Fruit fly (Drosophila melanogaster) whole organism, embryonic: ENCODE measurements around the gene CG43121.

Experiments used
- Antp ChIP-seq: fragments of 200-800 bp; sonication (Bioruptor generic); optimal IDR thresholded peaks from 3 replicates; lab custom pipeline; 2016; ENCODE audit warnings: missing biosample characterization, missing genetic modification characterization
- Bteb2 ChIP-seq: fragments of 200-800 bp; sonication (Bioruptor generic); optimal IDR thresholded peaks from 2 replicates; lab custom pipeline; 2016; ENCODE audit warnings: missing biosample characterization, missing genetic modification characterization
- CG11696 ChIP-seq: fragments of 200-800 bp; sonication (Bioruptor generic); IDR thresholded peaks from 2 replicates; pipeline ENCODE4 v1.3.6; 2022; ENCODE audit warnings: missing biosample characterization, missing genetic modification characterization
- CG12219 ChIP-seq: fragments of 200-800 bp; sonication (Bioruptor generic); optimal IDR thresholded peaks from 3 replicates; lab custom pipeline; 2018; ENCODE audit warnings: missing biosample characterization, mild to moderate bottlenecking, missing genetic modification characterization
- CG13123 ChIP-seq: fragments of 200-800 bp; sonication (Bioruptor generic); optimal IDR thresholded peaks from 2 replicates; lab custom pipeline; 2016; ENCODE audit warnings: missing biosample characterization, missing genetic modification characterization
- CG13287 ChIP-seq: fragments of 200-800 bp; sonication (Bioruptor generic); IDR thresholded peaks from 2 replicates; pipeline ENCODE4 v1.3.6; 2022; ENCODE audit warnings: missing biosample characterization, missing genetic modification characterization; ENCODE audit not compliant: partially characterized antibody
- CG15073 ChIP-seq: fragments of 200-800 bp; sonication (Bioruptor generic); optimal IDR thresholded peaks from 2 replicates; lab custom pipeline; 2016; ENCODE audit warnings: missing biosample characterization, missing genetic modification characterization
- CG2199 ChIP-seq: fragments of 200-800 bp; sonication (Bioruptor generic); IDR thresholded peaks from 3 replicates; pipeline ENCODE4 v1.3.6; 2022; ENCODE audit warnings: missing biosample characterization, missing genetic modification characterization
- CG2712 ChIP-seq: fragments of 200-800 bp; optimal IDR thresholded peaks from 3 replicates; lab custom pipeline; 2019; ENCODE audit warnings: missing biosample characterization, mild to moderate bottlenecking, missing genetic modification characterization, moderate library complexity
- CG3281 ChIP-seq: fragments of 200-800 bp; sonication (Bioruptor generic); optimal IDR thresholded peaks from 3 replicates; lab custom pipeline; 2017; ENCODE audit warnings: missing biosample characterization, mild to moderate bottlenecking, missing genetic modification characterization
- CG3726 ChIP-seq: fragments of 200-800 bp; sonication (Bioruptor generic); IDR thresholded peaks from 3 replicates; pipeline ENCODE4, ENCODE4 v1.3.6; 2022; ENCODE audit warnings: missing biosample characterization, missing genetic modification characterization
- CG4404 ChIP-seq: fragments of 200-800 bp; sonication (Bioruptor generic); IDR thresholded peaks from 2 replicates; pipeline ENCODE4 v1.3.6; 2022; ENCODE audit warnings: missing biosample characterization, missing genetic modification characterization
- CG4424 ChIP-seq: fragments of 200-800 bp; sonication (Bioruptor generic); optimal IDR thresholded peaks from 3 replicates; lab custom pipeline; 2016; ENCODE audit warnings: missing biosample characterization, missing genetic modification characterization
- CG9437 ChIP-seq: fragments of 200-800 bp; sonication (Bioruptor generic); optimal IDR thresholded peaks from 2 replicates; lab custom pipeline; 2018; ENCODE audit warnings: missing biosample characterization, mild to moderate bottlenecking, missing genetic modification characterization
- D ChIP-seq, 2 experiments: fragments of 200-800 bp in 1 of 2; fragments of >200 bp in 1 of 2; sonication (Bioruptor generic) in 1 of 2; optimal IDR thresholded peaks; 2 replicates in 1 of 2; 3 replicates in 1 of 2; lab custom pipeline; 2017; ENCODE audit warnings: mild to moderate bottlenecking in 1 of 2, missing biosample characterization in 1 of 2, missing genetic modification characterization in 1 of 2, missing genetic modification reagents in 1 of 2
- Dad ChIP-seq: fragments of 200-800 bp; sonication (Bioruptor generic); optimal IDR thresholded peaks from 3 replicates; lab custom pipeline; 2016; ENCODE audit warnings: missing biosample characterization, missing genetic modification characterization
- Dip2 ChIP-seq: fragments of 200-800 bp; sonication (Bioruptor generic); IDR thresholded peaks from 2 replicates; pipeline ENCODE4 v1.3.6; 2022; ENCODE audit warnings: missing biosample characterization, missing genetic modification characterization
- Doc3 ChIP-seq: fragments of 200-800 bp; sonication (Bioruptor generic); IDR thresholded peaks from 3 replicates; pipeline ENCODE4 v1.3.6; 2022; ENCODE audit warnings: missing biosample characterization, missing genetic modification characterization; ENCODE audit not compliant: partially characterized antibody
- Dref ChIP-seq: fragments of 200-800 bp; sonication (Bioruptor generic); IDR thresholded peaks from 2 replicates; pipeline ENCODE4 v1.3.6; 2022; ENCODE audit warnings: missing biosample characterization, missing genetic modification characterization
- Elba2 ChIP-seq: fragments of 200-800 bp; sonication (Bioruptor generic); optimal IDR thresholded peaks from 3 replicates; lab custom pipeline; 2016; ENCODE audit warnings: missing biosample characterization, missing genetic modification characterization
- Fer1 ChIP-seq: fragments of 200-800 bp; sonication (Bioruptor generic); optimal IDR thresholded peaks from 2 replicates; lab custom pipeline; 2017; ENCODE audit warnings: missing biosample characterization, mild to moderate bottlenecking, missing genetic modification characterization
- H2.0 ChIP-seq: fragments of 200-800 bp; sonication (Bioruptor generic); IDR thresholded peaks from 2 replicates; pipeline ENCODE4 v1.3.6; 2022; ENCODE audit warnings: missing biosample characterization, missing genetic modification characterization
- HLHmδ ChIP-seq: fragments of 200-800 bp; sonication (Bioruptor generic); optimal IDR thresholded peaks from 2 replicates; lab custom pipeline; 2018; ENCODE audit warnings: missing biosample characterization, mild to moderate bottlenecking, missing genetic modification characterization, moderate library complexity
- Kr ChIP-seq: fragments of 200-800 bp; sonication (Bioruptor generic); optimal IDR thresholded peaks from 2 replicates; lab custom pipeline; 2017; ENCODE audit warnings: missing biosample characterization, mild to moderate bottlenecking, missing genetic modification characterization
- NFAT ChIP-seq: fragments of 200-800 bp; sonication (Bioruptor generic); IDR thresholded peaks from 2 replicates; pipeline ENCODE4 v1.3.6; 2022; ENCODE audit warnings: missing biosample characterization, missing genetic modification characterization
- Neu2 ChIP-seq: fragments of 200-800 bp; sonication (Bioruptor generic); optimal IDR thresholded peaks from 3 replicates; lab custom pipeline; 2016; ENCODE audit warnings: missing biosample characterization, missing genetic modification characterization, borderline replicate concordance
- Six4 ChIP-seq: fragments of 200-800 bp; sonication (Bioruptor generic); optimal IDR thresholded peaks from 2 replicates; lab custom pipeline; 2016; ENCODE audit warnings: missing biosample characterization, missing genetic modification characterization
- Spps ChIP-seq: fragments of 200-800 bp; sonication (Bioruptor generic); optimal IDR thresholded peaks from 2 replicates; lab custom pipeline; 2018; ENCODE audit warnings: missing biosample characterization, mild to moderate bottlenecking, missing genetic modification characterization
- amos ChIP-seq: fragments of 200-800 bp; sonication (Bioruptor generic); IDR thresholded peaks from 2 replicates; pipeline ENCODE4 v1.3.6; 2022; ENCODE audit warnings: missing biosample characterization, missing genetic modification characterization; ENCODE audit not compliant: partially characterized antibody
- cato ChIP-seq: fragments of 200-800 bp; sonication (Bioruptor generic); optimal IDR thresholded peaks from 2 replicates; lab custom pipeline; 2016; ENCODE audit warnings: missing biosample characterization, missing genetic modification characterization, borderline replicate concordance
- chif ChIP-seq, 2 experiments: fragments of 200-800 bp; sonication (Bioruptor generic); optimal IDR thresholded peaks; 3 replicates each; lab custom pipeline; 2016; ENCODE audit warnings: missing biosample characterization in 2 of 2, missing genetic modification characterization in 2 of 2
- chinmo ChIP-seq: fragments of 200-800 bp; sonication (Bioruptor generic); IDR thresholded peaks from 4 replicates; pipeline ENCODE4 v1.3.6; 2022; ENCODE audit warnings: missing biosample characterization, missing genetic modification characterization; ENCODE audit not compliant: partially characterized antibody
- crp ChIP-seq, 2 experiments: fragments of 200-800 bp; sonication (Bioruptor generic); optimal IDR thresholded peaks; 2 replicates in 1 of 2; 3 replicates in 1 of 2; lab custom pipeline; 2017; ENCODE audit warnings: missing biosample characterization in 2 of 2, missing genetic modification characterization in 2 of 2, mild to moderate bottlenecking in 1 of 2, moderate library complexity in 1 of 2
- cwo ChIP-seq: fragments of 200-800 bp; sonication (Bioruptor generic); optimal IDR thresholded peaks from 3 replicates; lab custom pipeline; 2017; ENCODE audit warnings: missing biosample characterization, missing genetic modification characterization, mild to moderate bottlenecking, moderate library complexity, missing genetic modification reagents
- dan ChIP-seq: fragments of 200-800 bp; sonication (Bioruptor generic); IDR thresholded peaks from 2 replicates; pipeline ENCODE4 v1.3.6; 2022; ENCODE audit warnings: missing biosample characterization, missing genetic modification characterization
- dm ChIP-seq: fragments of 200-800 bp; sonication (Bioruptor generic); optimal IDR thresholded peaks from 3 replicates; lab custom pipeline; 2016; ENCODE audit warnings: missing biosample characterization, missing genetic modification characterization
- exex ChIP-seq: fragments of 200-800 bp; sonication (Bioruptor generic); optimal IDR thresholded peaks from 4 replicates; lab custom pipeline; 2018; ENCODE audit warnings: missing biosample characterization, mild to moderate bottlenecking, missing genetic modification characterization, moderate library complexity
- gce ChIP-seq: fragments of 200-800 bp; sonication (Bioruptor generic); IDR thresholded peaks from 3 replicates; pipeline ENCODE4 v1.3.6; 2022; ENCODE audit warnings: missing biosample characterization, missing genetic modification characterization
- ind ChIP-seq: fragments of 200-800 bp; sonication (Bioruptor generic); optimal IDR thresholded peaks from 3 replicates; lab custom pipeline; 2016; ENCODE audit warnings: missing biosample characterization, missing genetic modification characterization
- lola ChIP-seq, 3 experiments: fragments of >200 bp in 2 of 3; fragments of 200-800 bp in 1 of 3; sonication (Bioruptor generic) in 1 of 3; optimal IDR thresholded peaks; 2 replicates each; lab custom pipeline; 2017 to 2019; ENCODE audit warnings: missing biosample characterization in 3 of 3, missing genetic modification characterization in 3 of 3, mild to moderate bottlenecking in 1 of 3, moderate library complexity in 1 of 3
- nerfin-1 ChIP-seq: fragments of 200-800 bp; sonication (Bioruptor generic); optimal IDR thresholded peaks from 3 replicates; lab custom pipeline; 2019; ENCODE audit warnings: missing biosample characterization, mild to moderate bottlenecking, missing genetic modification characterization, moderate library complexity
- row ChIP-seq: fragments of 200-800 bp; sonication (Bioruptor generic); IDR thresholded peaks from 3 replicates; pipeline ENCODE4 v1.3.6; 2022; ENCODE audit warnings: missing biosample characterization, missing genetic modification characterization
- sd ChIP-seq: fragments of 200-800 bp; sonication (Bioruptor generic); optimal IDR thresholded peaks from 3 replicates; lab custom pipeline; 2018; ENCODE audit warnings: missing biosample characterization, mild to moderate bottlenecking, missing genetic modification characterization, moderate library complexity
- sob ChIP-seq: fragments of 200-800 bp; sonication (Bioruptor generic); IDR thresholded peaks from 2 replicates; pipeline ENCODE4 v1.3.6; 2022; ENCODE audit warnings: missing biosample characterization, missing genetic modification characterization
- tll ChIP-seq, 2 experiments: fragments of 200-800 bp in 1 of 2; fragments of >200 bp in 1 of 2; sonication (Bioruptor generic) in 1 of 2; optimal IDR thresholded peaks; 2 replicates each; lab custom pipeline; 2017 to 2019; ENCODE audit warnings: missing biosample characterization in 2 of 2, missing genetic modification characterization in 2 of 2, mild to moderate bottlenecking in 1 of 2, moderate library complexity in 1 of 2
- unc-4 ChIP-seq: fragments of 200-800 bp; sonication (Bioruptor generic); IDR thresholded peaks from 2 replicates; pipeline ENCODE4 v1.3.6; 2022; ENCODE audit warnings: missing biosample characterization, missing genetic modification characterization; ENCODE audit not compliant: partially characterized antibody
- unpg ChIP-seq: fragments of 200-800 bp; sonication (Bioruptor generic); optimal IDR thresholded peaks from 3 replicates; lab custom pipeline; 2018; ENCODE audit warnings: missing biosample characterization, mild to moderate bottlenecking, missing genetic modification characterization, moderate library complexity
- vfl ChIP-seq: fragments of 200-800 bp; sonication (Bioruptor generic); optimal IDR thresholded peaks from 2 replicates; lab custom pipeline; 2016; ENCODE audit warnings: missing biosample characterization, missing genetic modification characterization

CG43121 gene

dm6 chr3L:14634773-14635563 lies 37.3 kb downstream of the CG43121 start (continued):
- TF ChIP-seq CG13287 (GFP tag; lab: Robert Waterston, UW), result no peak
- TF ChIP-seq row (GFP tag; lab: Robert Waterston, UW), result peak; percentile 59
- TF ChIP-seq Doc3 (GFP tag; lab: Robert Waterston, UW), result no peak
- TF ChIP-seq CG3726, result no peak
- no peak for TF ChIP-seq Dref (GFP tag; lab: Robert Waterston, UW)
- TF ChIP-seq Neu2, result no peak
- peak; percentile 27 for TF ChIP-seq cwo (GFP tag; lab: Kevin White, UChicago)
- TF ChIP-seq Six4 (GFP tag; lab: Kevin White, UChicago), result peak; percentile 72
- TF ChIP-seq CG11696 (GFP tag; lab: Robert Waterston, UW), result no peak
- peak; percentile 83 for TF ChIP-seq sd (tag; lab: Kevin White, UChicago)
- no peak for TF ChIP-seq NFAT (GFP tag; lab: Robert Waterston, UW)
- peak; percentile 73 for TF ChIP-seq unpg (GFP tag; lab: Kevin White, UChicago)
- peak; percentile 87; the same call in 2 of the 3 replicates for TF ChIP-seq CG2199 (GFP tag; lab: Robert Waterston, UW)
- no peak for TF ChIP-seq unc-4 (GFP tag; lab: Robert Waterston, UW)
- TF ChIP-seq D (optimal IDR thresholded peaks at IDR 0.05; lab: Kevin White, UChicago), result no peak
- peak; percentile 83 for TF ChIP-seq D (GFP tag; optimal IDR thresholded peaks at IDR 0.05; lab: Kevin White, UChicago)
- no peak for TF ChIP-seq gce (GFP tag; lab: Robert Waterston, UW)
- no peak for TF ChIP-seq amos
- TF ChIP-seq Dip2 (GFP tag; lab: Robert Waterston, UW), result no peak
- TF ChIP-seq chinmo, result no peak
- TF ChIP-seq vfl (GFP tag; lab: Kevin White, UChicago), result no peak
- TF ChIP-seq CG4424 (GFP tag; lab: Kevin White, UChicago), result peak; percentile 79
- peak in 1 of 2 experiments; percentile 44 for TF ChIP-seq chif (GFP tag; optimal IDR thresholded peaks at IDR 0.05; lab: Kevin White, UChicago)
- peak; percentile 85 for TF ChIP-seq CG4404 (GFP tag; lab: Robert Waterston, UW)
- peak; percentile 36 for TF ChIP-seq cato (GFP tag; lab: Kevin White, UChicago)
- no peak for TF ChIP-seq H2.0 (GFP tag; lab: Robert Waterston, UW)
- peak; percentile 88 for TF ChIP-seq Spps (tag; lab: Kevin White, UChicago)
- TF ChIP-seq crp (GFP tag; optimal IDR thresholded peaks at IDR 0.05; lab: Kevin White, UChicago), result no peak
- no peak for TF ChIP-seq sob (GFP tag; lab: Robert Waterston, UW)
- TF ChIP-seq Elba2 (GFP tag; lab: Kevin White, UChicago), result no peak
- TF ChIP-seq nerfin-1 (tag; lab: Kevin White, UChicago), result peak; percentile 69
- TF ChIP-seq CG12219 (GFP tag; lab: Kevin White, UChicago), result no peak
- TF ChIP-seq Bteb2 (GFP tag; lab: Kevin White, UChicago), result no peak
- no peak for TF ChIP-seq CG13123 (GFP tag; lab: Kevin White, UChicago)
- TF ChIP-seq exex, result no peak
- peak in 1 of 2 experiments; percentile 17 for TF ChIP-seq tll (GFP tag; optimal IDR thresholded peaks at IDR 0.05; lab: Kevin White, UChicago)
- no peak for TF ChIP-seq Fer1 (GFP tag; lab: Kevin White, UChicago)
- TF ChIP-seq ind (GFP tag; lab: Kevin White, UChicago), result peak; percentile 5
- no peak for TF ChIP-seq Antp (GFP tag; lab: Kevin White, UChicago)
- no peak for TF ChIP-seq Dad (GFP tag; lab: Kevin White, UChicago)
- no peak for TF ChIP-seq CG3281
- TF ChIP-seq CG9437 (GFP tag; lab: Kevin White, UChicago), result peak; percentile 66
- no peak for TF ChIP-seq CG15073 (GFP tag; lab: Kevin White, UChicago)
- TF ChIP-seq dm (GFP tag; lab: Kevin White, UChicago), result no peak
- no peak; the same call in 1 of the 2 replicates for TF ChIP-seq dan
- TF ChIP-seq lola (GFP tag; optimal IDR thresholded peaks at IDR 0.05; lab: Kevin White, UChicago), result peak in 1 of 3 experiments; percentile 97
- peak; percentile 96 for TF ChIP-seq CG2712
- TF ChIP-seq HLHmδ (GFP tag; lab: Kevin White, UChicago), result no peak
- no peak for TF ChIP-seq Kr (GFP tag; lab: Kevin White, UChicago)
